Worm (Caenorhabditis elegans): ENCODE measurements around the gene fbxa-214.

Gene fbxa-214

ce11 chrV:6103429-6103828 lies 33.6 kb upstream of the fbxa-214 start, which contains the start of gene Y38A10A.11:
Gene Y38A10A.11 (minus strand): TSS chrV:6103529.
- TF ChIP-seq hlh-1 (tag; optimal IDR thresholded peaks at IDR 0.05) (no peak), unc-120 (tag; optimal IDR thresholded peaks at IDR 0.05; ENCODE audit: poor library complexity, severe bottlenecking) (no peak), ztf-11 (tag; optimal IDR thresholded peaks at IDR 0.05) (no peak), zip-8 (tag; optimal IDR thresholded peaks at IDR 0.05) (no peak), flh-1 (GFP tag; optimal IDR thresholded peaks at IDR 0.05) (no peak), lsy-2 (tag; optimal IDR thresholded peaks at IDR 0.05) (no peak), drap-1 (GFP tag; optimal IDR thresholded peaks at IDR 0.05) (no peak), nhr-12 (tag; optimal IDR thresholded peaks at IDR 0.05) (no peak), elt-3 (tag; optimal IDR thresholded peaks at IDR 0.05) (no peak), pha-4 (tag; optimal IDR thresholded peaks at IDR 0.05) (no peak), snpc-4 (tag; optimal IDR thresholded peaks at IDR 0.05) (no peak), mep-1 (tag; optimal IDR thresholded peaks at IDR 0.05) (no peak), nhr-2 (tag; optimal IDR thresholded peaks at IDR 0.05) (no peak), elt-1 (tag; optimal IDR thresholded peaks at IDR 0.05; ENCODE audit: borderline replicate concordance, insufficient read depth) (no peak), sptf-1 (tag; optimal IDR thresholded peaks at IDR 0.05) (no peak), nhr-237 (tag; optimal IDR thresholded peaks at IDR 0.05) (no peak)

ce11 chrV:6101243-6101898 lies 31.5 kb upstream of the fbxa-214 start:
- TF ChIP-seq pha-4 (tag; optimal IDR thresholded peaks at IDR 0.05) (peak; percentile 23), ztf-11 (tag; optimal IDR thresholded peaks at IDR 0.05) (no peak)

DNA sequence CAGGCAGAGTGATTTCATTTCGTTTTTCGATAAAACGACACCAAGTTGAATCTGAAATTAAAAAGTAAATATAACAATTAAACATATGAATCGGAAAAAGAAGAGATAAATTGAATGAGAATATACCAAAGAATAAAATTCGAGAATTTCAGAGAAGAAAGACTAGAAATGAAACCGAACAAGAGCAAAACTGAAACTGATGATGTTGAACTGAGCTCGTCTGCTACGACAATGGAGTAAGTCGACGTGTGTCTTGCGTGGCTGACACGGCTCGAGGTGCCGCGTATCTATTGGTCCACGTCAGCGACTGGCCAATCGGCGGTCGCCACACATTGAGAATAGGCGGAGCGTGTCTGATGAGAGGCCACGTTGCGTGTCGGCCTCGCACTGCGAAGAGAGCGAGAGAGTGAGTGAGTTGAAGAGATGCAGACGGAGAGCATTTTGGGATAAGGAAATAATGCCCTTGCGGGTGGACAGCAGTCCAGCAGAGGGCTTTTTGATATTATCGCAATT lies 30.7 kb upstream of the fbxa-214 start, which contains the start of gene crt-1:
Gene crt-1, minus strand, starts transcription at position 51 of the 513 bp plus-strand sequence.
- TF ChIP-seq ceh-39 (tag; optimal IDR thresholded peaks at IDR 0.05): peak; percentile 95
- TF ChIP-seq M03D4.4 (tag; optimal IDR thresholded peaks at IDR 0.05): no peak
- no peak for TF ChIP-seq nhr-28 (tag; optimal IDR thresholded peaks at IDR 0.05)
- peak; percentile 76 for TF ChIP-seq sptf-1 (tag; optimal IDR thresholded peaks at IDR 0.05)
- TF ChIP-seq tbx-8 (GFP tag; optimal IDR thresholded peaks at IDR 0.05): no peak
- TF ChIP-seq lin-13 (tag; optimal IDR thresholded peaks at IDR 0.05): peak; percentile 95
- TF ChIP-seq elt-3 (tag; optimal IDR thresholded peaks at IDR 0.05): no peak
- no peak for TF ChIP-seq nhr-237 (tag; optimal IDR thresholded peaks at IDR 0.05)
- TF ChIP-seq zip-8 (tag; optimal IDR thresholded peaks at IDR 0.05): peak; percentile 24
- peak; percentile 56 for TF ChIP-seq drap-1 (GFP tag; optimal IDR thresholded peaks at IDR 0.05)
- no peak for TF ChIP-seq ztf-11 (tag; optimal IDR thresholded peaks at IDR 0.05)
- TF ChIP-seq sem-2 (GFP tag; optimal IDR thresholded peaks at IDR 0.05): no peak
- TF ChIP-seq mep-1 (tag; optimal IDR thresholded peaks at IDR 0.05): peak; percentile 76
- no peak for TF ChIP-seq snpc-4 (tag; optimal IDR thresholded peaks at IDR 0.05)
- TF ChIP-seq nhr-76 (tag; optimal IDR thresholded peaks at IDR 0.05): no peak
- TF ChIP-seq mls-2 (tag; optimal IDR thresholded peaks at IDR 0.05): peak; percentile 43
- TF ChIP-seq ceh-43 (GFP tag; optimal IDR thresholded peaks at IDR 0.05): peak; percentile 21
- peak; percentile 77 for TF ChIP-seq unc-62 (GFP tag; optimal IDR thresholded peaks at IDR 0.05)
- TF ChIP-seq nhr-2 (tag; optimal IDR thresholded peaks at IDR 0.05): peak; percentile 42
- no peak for TF ChIP-seq lin-32 (GFP tag; optimal IDR thresholded peaks at IDR 0.05)
- TF ChIP-seq unc-39 (tag; optimal IDR thresholded peaks at IDR 0.05): no peak
- TF ChIP-seq nhr-12 (tag; optimal IDR thresholded peaks at IDR 0.05): no peak
- TF ChIP-seq hlh-1 (tag; optimal IDR thresholded peaks at IDR 0.05): peak; percentile 19
- TF ChIP-seq lsy-2 (tag; optimal IDR thresholded peaks at IDR 0.05): peak; percentile 90
- no peak for TF ChIP-seq mab-5 (tag; optimal IDR thresholded peaks at IDR 0.05)
- peak; percentile 61 for TF ChIP-seq ces-1 (GFP tag; optimal IDR thresholded peaks at IDR 0.05)
- TF ChIP-seq blmp-1 (tag; optimal IDR thresholded peaks at IDR 0.05): no peak
- peak; percentile 92 for TF ChIP-seq pha-4 (tag; optimal IDR thresholded peaks at IDR 0.05)
- TF ChIP-seq bed-3 (GFP tag; optimal IDR thresholded peaks at IDR 0.05): no peak
- TF ChIP-seq cnd-1 (tag; optimal IDR thresholded peaks at IDR 0.05): peak; percentile 59
- TF ChIP-seq ceh-83 (GFP tag; optimal IDR thresholded peaks at IDR 0.05): no peak
- TF ChIP-seq ham-2 (GFP tag; optimal IDR thresholded peaks at IDR 0.05): peak; percentile 13
- peak; percentile 70 for TF ChIP-seq unc-120 (tag; optimal IDR thresholded peaks at IDR 0.05; ENCODE audit: poor library complexity, severe bottlenecking)
- no peak for TF ChIP-seq flh-1 (GFP tag; optimal IDR thresholded peaks at IDR 0.05)
- peak; percentile 79 for TF ChIP-seq elt-1 (tag; optimal IDR thresholded peaks at IDR 0.05; ENCODE audit: borderline replicate concordance, insufficient read depth)
